Worm (Caenorhabditis elegans): ENCODE measurements around the gene str-226.

ce11 chrV:3509878-3510277, 2.6 kb upstream of the str-226 start, which contains the start of gene str-228:
- TF ChIP-seq aly-2 (tag; optimal IDR thresholded peaks at IDR 0.05) (no peak), daf-12 (tag; optimal IDR thresholded peaks at IDR 0.05) (no peak), mdl-1 (tag; optimal IDR thresholded peaks at IDR 0.05) (no peak), elt-2 (tag; optimal IDR thresholded peaks at IDR 0.05) (no peak), ceh-82 (tag; optimal IDR thresholded peaks at IDR 0.05) (no peak), snpc-4 (tag; optimal IDR thresholded peaks at IDR 0.05) (no peak), nhr-28 (tag; optimal IDR thresholded peaks at IDR 0.05) (no peak), nhr-12 (tag; optimal IDR thresholded peaks at IDR 0.05) (no peak), elt-3 (tag; optimal IDR thresholded peaks at IDR 0.05) (no peak), sea-2 (GFP tag; optimal IDR thresholded peaks at IDR 0.05) (no peak), ZK546.5 (tag; optimal IDR thresholded peaks at IDR 0.05) (no peak), egl-5 (tag; optimal IDR thresholded peaks at IDR 0.05) (no peak), ztf-4 (tag; optimal IDR thresholded peaks at IDR 0.05) (no peak)

Data from whole organism, L3 larva.